Worm (Caenorhabditis elegans): Measurements from ENCODE around the gene irld-57.
"Not testable (repeated sequence)": the region's sequence is repeated elsewhere in the genome, so short reads cannot be mapped to it uniquely, and the experiment has no call there.

The irld-57 gene

DNA sequence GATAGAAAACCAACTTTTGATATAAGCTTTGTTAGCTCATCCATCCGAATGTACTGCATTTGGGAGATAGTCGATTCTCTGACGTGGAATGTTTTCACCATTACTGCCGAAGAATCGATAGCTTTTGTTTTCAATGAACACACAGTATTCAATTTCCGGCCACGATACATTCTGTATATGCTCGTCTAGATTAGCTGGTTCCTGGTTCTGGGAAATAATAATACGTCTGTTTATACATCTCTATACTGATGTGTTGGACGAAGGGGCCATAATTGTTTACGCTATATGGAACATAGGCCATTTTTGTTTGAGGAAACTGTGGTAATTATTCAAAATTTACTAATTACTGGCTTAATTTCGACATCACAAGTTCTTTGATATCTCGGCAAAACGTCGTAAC lies 23.6 kb upstream of the irld-57 start, which contains the start of gene str-6:
Gene str-6, minus strand, starts transcription at position 101 of the 400 bp plus-strand sequence.
- no peak for TF ChIP-seq elt-3 (tag; optimal IDR thresholded peaks at IDR 0.05)
- TF ChIP-seq lsy-12 (tag; optimal IDR thresholded peaks at IDR 0.05): no peak
- TF ChIP-seq elt-1 (tag; optimal IDR thresholded peaks at IDR 0.05): no peak
- TF ChIP-seq aly-2 (tag; optimal IDR thresholded peaks at IDR 0.05): no peak
- no peak for TF ChIP-seq nhr-25 (tag; optimal IDR thresholded peaks at IDR 0.05)
- TF ChIP-seq tbx-2 (tag; optimal IDR thresholded peaks at IDR 0.05): no peak
- no peak for TF ChIP-seq nhr-43 (tag; optimal IDR thresholded peaks at IDR 0.05; ENCODE audit: poor library complexity, severe bottlenecking)

DNA sequence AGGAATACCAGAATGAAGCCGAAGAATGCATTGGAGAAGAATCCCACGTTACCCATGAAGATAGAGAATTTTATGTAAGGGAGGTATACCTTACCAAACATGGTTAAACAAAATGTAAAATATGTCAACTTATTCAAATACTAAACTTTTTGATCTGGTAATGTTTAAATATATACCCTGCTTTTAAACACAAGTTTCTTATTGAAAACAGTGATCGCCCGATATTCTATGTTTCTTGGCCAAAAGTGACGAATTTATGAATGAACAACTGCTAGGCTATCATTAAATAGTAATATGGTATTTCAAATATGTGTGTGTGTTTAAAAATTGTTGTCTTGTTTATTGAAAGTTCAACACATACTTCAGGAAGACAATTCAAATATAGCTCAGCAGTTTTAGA lies 21.8 kb upstream of the irld-57 start, which contains the start of gene T23D5.8:
Gene T23D5.8, minus strand, starts transcription at position 101 of the 400 bp plus-strand sequence.
- TF ChIP-seq skn-1, nhr-67, pqm-1 (tag; optimal IDR thresholded peaks at IDR 0.05): not testable (repeated sequence)

DNA sequence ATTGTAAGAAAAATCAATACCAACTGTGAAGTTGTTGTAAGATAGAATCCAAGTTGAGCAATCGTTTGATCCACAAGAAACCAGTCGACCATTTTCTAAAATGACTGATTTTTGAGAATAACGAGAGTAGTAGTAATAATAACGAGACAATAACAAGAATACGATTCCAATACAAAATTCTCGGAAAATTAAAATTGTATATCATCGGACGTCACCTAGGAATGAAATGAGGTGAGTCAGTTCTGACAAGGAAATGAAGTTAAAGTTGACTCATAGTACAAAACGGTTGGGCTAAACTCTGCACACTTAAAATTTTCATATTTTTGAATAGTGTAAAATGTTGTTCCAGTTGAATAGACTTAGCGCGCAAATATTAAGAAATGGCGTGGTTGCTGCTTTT lies 17.9 kb upstream of the irld-57 start, which contains the start of gene str-19:
Gene str-19, minus strand, starts transcription at position 101 of the 400 bp plus-strand sequence.
- not testable (repeated sequence) for TF ChIP-seq fkh-2 (tag; optimal IDR thresholded peaks at IDR 0.05); sea-2 (GFP tag; optimal IDR thresholded peaks at IDR 0.05); pha-4 (tag; optimal IDR thresholded peaks at IDR 0.05)

DNA sequence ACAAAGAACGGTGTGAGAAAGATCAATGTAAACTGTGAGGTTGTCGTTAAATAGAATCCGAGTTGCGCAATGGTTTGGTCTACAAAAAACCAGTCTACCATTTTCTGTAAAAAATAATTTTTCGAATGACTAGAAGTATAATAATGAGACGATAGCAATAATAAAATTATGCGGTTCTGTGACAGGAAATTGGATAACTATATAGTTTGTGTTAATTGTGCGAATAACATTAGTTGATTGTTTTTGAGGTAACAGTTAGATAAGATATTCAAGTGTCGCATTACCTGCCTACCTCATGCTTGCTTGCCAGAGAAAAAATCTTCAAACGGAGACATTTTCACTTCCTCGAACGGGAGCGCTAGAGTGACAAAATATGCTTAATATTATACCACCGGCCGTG lies 15.3 kb upstream of the irld-57 start, which contains the start of gene str-18:
Gene str-18, minus strand, starts transcription at position 101 of the 400 bp plus-strand sequence.
- TF ChIP-seq fkh-2 (tag; optimal IDR thresholded peaks at IDR 0.05) (no peak), mml-1 (tag; optimal IDR thresholded peaks at IDR 0.05) (no peak), aly-2 (tag; optimal IDR thresholded peaks at IDR 0.05) (no peak), eor-1 (tag; optimal IDR thresholded peaks at IDR 0.05) (no peak), ztf-4 (tag; optimal IDR thresholded peaks at IDR 0.05) (no peak), nhr-43 (tag; optimal IDR thresholded peaks at IDR 0.05; ENCODE audit: poor library complexity, severe bottlenecking) (no peak), R02D3.7 (tag; optimal IDR thresholded peaks at IDR 0.05) (no peak)

DNA sequence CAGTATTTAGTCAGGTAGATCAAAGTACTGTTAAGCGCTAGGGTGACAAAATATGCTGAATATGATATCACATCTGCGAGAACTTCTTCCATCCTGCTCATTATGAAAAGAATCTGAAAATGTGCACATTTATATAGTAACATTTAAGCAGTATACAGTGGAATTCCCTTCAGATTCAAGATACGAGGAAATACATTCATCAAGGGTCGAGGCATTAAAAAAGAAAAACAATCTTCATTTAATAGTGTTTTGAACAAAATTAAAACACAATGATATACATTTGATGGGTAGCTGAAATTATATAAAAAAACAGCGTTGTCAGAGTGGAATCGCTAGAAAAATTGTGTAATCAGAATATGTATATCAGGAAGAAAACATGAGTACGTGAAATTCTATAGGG lies 9.2 kb upstream of the irld-57 start, which contains the start of gene str-27:
Gene str-27, minus strand, starts transcription at position 101 of the 400 bp plus-strand sequence.
- TF ChIP-seq nhr-23 (tag; optimal IDR thresholded peaks at IDR 0.05): no peak
- TF ChIP-seq nhr-11 (tag; optimal IDR thresholded peaks at IDR 0.05): no peak

DNA sequence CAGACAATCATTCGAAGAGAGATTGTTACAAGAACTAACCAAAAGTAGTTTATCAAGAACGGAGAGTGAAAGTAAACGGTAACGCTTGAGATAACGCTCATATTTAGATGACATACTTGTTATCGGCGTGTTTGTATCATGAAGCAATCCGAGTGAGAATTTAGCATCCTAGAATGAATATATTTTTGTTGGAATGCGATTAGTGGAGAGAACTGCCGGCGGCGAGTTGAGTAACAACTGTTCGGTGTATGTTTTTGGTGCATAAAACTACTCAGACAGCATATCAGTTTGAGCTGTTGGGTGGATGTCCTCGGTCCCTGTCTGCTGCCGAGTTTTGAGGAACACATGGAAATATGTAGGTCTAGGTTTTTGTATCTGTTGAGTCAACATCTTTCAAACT lies 7.1 kb upstream of the irld-57 start, which contains the start of gene T23D5.3:
Gene T23D5.3, minus strand, starts transcription at position 101 of the 400 bp plus-strand sequence.
- TF ChIP-seq lin-15B (tag; optimal IDR thresholded peaks at IDR 0.05) (no peak), ceh-82 (tag; optimal IDR thresholded peaks at IDR 0.05) (no peak), fos-1 (tag; optimal IDR thresholded peaks at IDR 0.05) (no peak), pha-4 (tag; optimal IDR thresholded peaks at IDR 0.05) (no peak), unc-39 (tag; optimal IDR thresholded peaks at IDR 0.05) (no peak), pqm-1 (tag; optimal IDR thresholded peaks at IDR 0.05) (no peak), elt-2 (tag; optimal IDR thresholded peaks at IDR 0.05) (no peak), nhr-77 (tag; optimal IDR thresholded peaks at IDR 0.05) (no peak), snpc-4 (tag; optimal IDR thresholded peaks at IDR 0.05) (no peak), daf-12 (tag; optimal IDR thresholded peaks at IDR 0.05) (no peak)

DNA sequence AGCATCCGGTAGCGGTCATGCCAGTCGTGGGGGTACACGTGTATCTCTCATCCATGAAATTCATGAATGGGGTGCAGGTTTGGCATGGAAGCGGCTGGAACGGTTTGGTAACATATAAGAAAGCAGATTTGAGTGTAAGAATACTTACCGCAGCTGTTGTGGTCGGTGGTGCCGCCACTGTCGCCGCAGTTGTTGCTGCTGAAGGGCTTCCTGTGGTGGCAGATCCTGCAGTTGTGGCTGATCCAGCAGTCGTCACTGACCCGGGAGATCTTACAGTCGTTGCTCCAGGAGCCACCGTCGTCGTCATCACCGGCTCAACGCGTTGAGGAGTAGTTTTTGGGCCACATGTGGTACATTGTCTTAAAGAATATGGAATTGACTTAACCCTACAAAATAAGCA lies 6.5 kb upstream of the irld-57 start:
- TF ChIP-seq hmg-11 (tag; optimal IDR thresholded peaks at IDR 0.05) (no peak), ceh-9 (tag; optimal IDR thresholded peaks at IDR 0.05) (no peak), ZK546.5 (tag; optimal IDR thresholded peaks at IDR 0.05) (no peak), eor-1 (tag; optimal IDR thresholded peaks at IDR 0.05) (no peak), nhr-12 (tag; optimal IDR thresholded peaks at IDR 0.05) (no peak), ztf-4 (tag; optimal IDR thresholded peaks at IDR 0.05) (no peak), nhr-237 (tag; optimal IDR thresholded peaks at IDR 0.05) (no peak), aly-2 (tag; optimal IDR thresholded peaks at IDR 0.05) (no peak), fkh-10 (GFP tag; optimal IDR thresholded peaks at IDR 0.05) (no peak), ceh-28 (tag; optimal IDR thresholded peaks at IDR 0.05) (no peak)
